Fruit fly (Drosophila melanogaster): ENCODE data around the gene RIOK1.

The RIOK1 gene

dm6 chr3L:11696294-11697116, 48.2 kb upstream of the RIOK1 start, which contains the start of gene Dph1 (continued):
- TF ChIP-seq CG7357 (GFP tag; IDR thresholded peaks at IDR 0.05): peak; percentile 76; the same call in 1 of the 3 replicates
- no peak; the same call in 1 of the 2 replicates for TF ChIP-seq unc-4 (GFP tag; IDR thresholded peaks at IDR 0.05; ENCODE audit: partially characterized antibody)
- peak; percentile 92 for TF ChIP-seq Elba2 (GFP tag; optimal IDR thresholded peaks at IDR 0.05)
- peak; percentile 38 for TF ChIP-seq CG15011 (GFP tag; optimal IDR thresholded peaks at IDR 0.05)
- no peak for TF ChIP-seq Dfd (GFP tag; optimal IDR thresholded peaks at IDR 0.05)
- TF ChIP-seq CG11093 (GFP tag; IDR thresholded peaks at IDR 0.05): no peak; the same call in 2 of the 3 replicates
- TF ChIP-seq Atf-2 (GFP tag; optimal IDR thresholded peaks at IDR 0.05): peak; percentile 81
- peak; percentile 71 for TF ChIP-seq HmgZ (tag; optimal IDR thresholded peaks at IDR 0.05)
- peak; percentile 30 for TF ChIP-seq abd-A (tag; optimal IDR thresholded peaks at IDR 0.05)
- peak; percentile 89 for TF ChIP-seq ken (GFP tag; IDR thresholded peaks at IDR 0.05)
- peak; percentile 85 for TF ChIP-seq CG17359 (tag; optimal IDR thresholded peaks at IDR 0.05)
- TF ChIP-seq CG17361 (GFP tag; IDR thresholded peaks at IDR 0.05): peak; percentile 81
- peak; percentile 79; the same call in 2 of the 3 replicates for TF ChIP-seq otp (GFP tag; IDR thresholded peaks at IDR 0.05)
- TF ChIP-seq sima (GFP tag; optimal IDR thresholded peaks at IDR 0.05): peak; percentile 2
- TF ChIP-seq stwl (tag; optimal IDR thresholded peaks at IDR 0.05): peak; percentile 62
- peak; percentile 68 for TF ChIP-seq CG12236 (GFP tag; optimal IDR thresholded peaks at IDR 0.05)
- TF ChIP-seq CG6791 (GFP tag; IDR thresholded peaks at IDR 0.05; ENCODE audit: partially characterized antibody): no peak
- peak; percentile 77 for TF ChIP-seq CG10654 (GFP tag; optimal IDR thresholded peaks at IDR 0.05)
- peak; percentile 57; the same call in 1 of the 2 replicates for TF ChIP-seq dati (GFP tag; IDR thresholded peaks at IDR 0.05)
- peak; percentile 76 for TF ChIP-seq H15 (GFP tag; IDR thresholded peaks at IDR 0.05)
- TF ChIP-seq cad (GFP tag; optimal IDR thresholded peaks at IDR 0.05): no peak
- peak; percentile 33 for TF ChIP-seq exex (tag; optimal IDR thresholded peaks at IDR 0.05)
- no peak for TF ChIP-seq Lim3 (GFP tag; IDR thresholded peaks at IDR 0.05)

dm6 chr3L:11695827-11696226, 47.6 kb upstream of the RIOK1 start:
- peak in 1 of 2 experiments; percentile 94 for TF ChIP-seq Eip74EF (GFP tag; optimal IDR thresholded peaks at IDR 0.05)
- TF ChIP-seq rib (GFP tag; IDR thresholded peaks at IDR 0.05): peak; percentile 48; the same call in 1 of the 2 replicates
- no peak for TF ChIP-seq pan (optimal IDR thresholded peaks at IDR 0.05)
- no peak for TF ChIP-seq pan (GFP tag; optimal IDR thresholded peaks at IDR 0.05 in 1 of 2, IDR thresholded peaks at IDR 0.05 in 1 of 2)
- no peak for TF ChIP-seq CG4820 (GFP tag; optimal IDR thresholded peaks at IDR 0.05)
- TF ChIP-seq scrt (GFP tag; optimal IDR thresholded peaks at IDR 0.05): no peak

dm6 chr3L:11695063-11695462, 46.8 kb upstream of the RIOK1 start:
- 0 out of 3 replicates have a peak, but pooled peaks have one; percentile 33 for TF ChIP-seq ken (GFP tag; IDR thresholded peaks at IDR 0.05)
- TF ChIP-seq Med (GFP tag): peak; percentile 63
- TF ChIP-seq CG8478 (optimal IDR thresholded peaks at IDR 0.05): peak; percentile 82
- no peak for TF ChIP-seq CG7357 (GFP tag; IDR thresholded peaks at IDR 0.05)
- TF ChIP-seq Hr3 (GFP tag; optimal IDR thresholded peaks at IDR 0.05): no peak
- no peak for TF ChIP-seq CG7271 (tag; optimal IDR thresholded peaks at IDR 0.05)
- TF ChIP-seq CG5953 (GFP tag; IDR thresholded peaks at IDR 0.05): no peak
- TF ChIP-seq Ets65A (GFP tag): peak; percentile 23

dm6 chr3L:11692853-11693252, 44.6 kb upstream of the RIOK1 start:
- 0 out of 2 replicates have a peak, but pooled peaks have one; percentile 28 for TF ChIP-seq chm (GFP tag; IDR thresholded peaks at IDR 0.05)
- TF ChIP-seq CG6791 (GFP tag; IDR thresholded peaks at IDR 0.05; ENCODE audit: partially characterized antibody): 0 out of 3 replicates have a peak, but pooled peaks have one; percentile 45
- TF ChIP-seq tll (GFP tag; optimal IDR thresholded peaks at IDR 0.05): peak in 1 of 2 experiments; percentile 25
- TF ChIP-seq CG13894 (tag; optimal IDR thresholded peaks at IDR 0.05): no peak
- TF ChIP-seq CG17612 (GFP tag; IDR thresholded peaks at IDR 0.05): no peak
- 0 out of 2 replicates have a peak, but pooled peaks have one; percentile 15 for TF ChIP-seq sob (GFP tag; IDR thresholded peaks at IDR 0.05)
- no peak for TF ChIP-seq CG7786 (GFP tag; optimal IDR thresholded peaks at IDR 0.05)
- TF ChIP-seq Neu2 (GFP tag; optimal IDR thresholded peaks at IDR 0.05; ENCODE audit: borderline replicate concordance): peak; percentile 11
- peak; percentile 11; the same call in 1 of the 3 replicates for TF ChIP-seq vnd (GFP tag; IDR thresholded peaks at IDR 0.05; ENCODE audit: partially characterized antibody)
- no peak for TF ChIP-seq Dp (GFP tag; optimal IDR thresholded peaks at IDR 0.05)
- TF ChIP-seq Hr78 (GFP tag; optimal IDR thresholded peaks at IDR 0.05): no peak
- peak; percentile 99 for TF ChIP-seq zen (tag; optimal IDR thresholded peaks at IDR 0.05)
